Fruit fly (Drosophila melanogaster) whole organism, embryonic: ENCODE results near the gene v.

Source experiments
- Ada2b ChIP-seq: fragments of 200-800 bp; sonication (Bioruptor generic); IDR thresholded peaks from 2 replicates; pipeline ENCODE4 v1.3.6; 2022; ENCODE audit warnings: missing biosample characterization, missing genetic modification characterization
- Blimp-1 ChIP-seq: fragments of 200-800 bp; sonication (Bioruptor generic); optimal IDR thresholded peaks from 3 replicates; lab custom pipeline; 2018; ENCODE audit warnings: missing biosample characterization, missing genetic modification characterization, mild to moderate bottlenecking, moderate library complexity, missing genetic modification reagents
- CG10274 ChIP-seq: fragments of 200-800 bp; sonication (Bioruptor generic); optimal IDR thresholded peaks from 3 replicates; lab custom pipeline; 2017; ENCODE audit warnings: missing biosample characterization, mild to moderate bottlenecking, missing genetic modification characterization
- CG10321 ChIP-seq: fragments of 200-800 bp; sonication (Bioruptor generic); IDR thresholded peaks from 2 replicates; pipeline ENCODE4 v1.3.6; 2022; ENCODE audit warnings: missing biosample characterization, missing genetic modification characterization
- CG10462 ChIP-seq: fragments of 200-800 bp; sonication (Bioruptor generic); optimal IDR thresholded peaks from 2 replicates; lab custom pipeline; 2016; ENCODE audit warnings: missing biosample characterization, missing genetic modification characterization
- CG10979 ChIP-seq: fragments of 200-800 bp; sonication (Bioruptor generic); optimal IDR thresholded peaks from 2 replicates; lab custom pipeline; 2018; ENCODE audit warnings: missing biosample characterization, mild to moderate bottlenecking, missing genetic modification characterization, moderate library complexity
- CG11093 ChIP-seq: fragments of 200-800 bp; sonication (Bioruptor generic); IDR thresholded peaks from 3 replicates; pipeline ENCODE4 v1.3.6; 2022; ENCODE audit warnings: missing biosample characterization, missing genetic modification characterization
- CG11504 ChIP-seq: fragments of 200-800 bp; sonication (Bioruptor generic); optimal IDR thresholded peaks from 3 replicates; lab custom pipeline; 2019; ENCODE audit warnings: missing biosample characterization, mild to moderate bottlenecking, missing genetic modification characterization, moderate library complexity
- CG11560 ChIP-seq: fragments of 200-800 bp; sonication (Bioruptor generic); IDR thresholded peaks from 3 replicates; pipeline ENCODE4 v1.3.6; 2022; ENCODE audit warnings: missing biosample characterization, missing genetic modification characterization
- CG12071 ChIP-seq: fragments of 200-800 bp; sonication (Bioruptor generic); optimal IDR thresholded peaks from 3 replicates; lab custom pipeline; 2018; ENCODE audit warnings: missing biosample characterization, mild to moderate bottlenecking, missing genetic modification characterization
- CG12391 ChIP-seq: fragments of 200-800 bp; sonication (Bioruptor generic); optimal IDR thresholded peaks from 3 replicates; lab custom pipeline; 2018; ENCODE audit warnings: missing biosample characterization, mild to moderate bottlenecking, missing genetic modification characterization, moderate library complexity
- CG2129 ChIP-seq: fragments of 200-800 bp; sonication (Bioruptor generic); IDR thresholded peaks from 2 replicates; pipeline ENCODE4 v1.3.6; 2022; ENCODE audit warnings: missing biosample characterization, missing genetic modification characterization; ENCODE audit not compliant: partially characterized antibody
- CG32532 ChIP-seq: fragments of 200-800 bp; sonication (Bioruptor generic); IDR thresholded peaks from 2 replicates; pipeline ENCODE4 v1.3.6; 2022; ENCODE audit warnings: missing biosample characterization, missing genetic modification characterization
- CG33213 ChIP-seq: fragments of 200-800 bp; sonication (Bioruptor generic); optimal IDR thresholded peaks from 3 replicates; lab custom pipeline; 2016; ENCODE audit warnings: missing biosample characterization, missing genetic modification characterization
- CG6683 ChIP-seq: fragments of 200-800 bp; sonication (Bioruptor generic); optimal IDR thresholded peaks from 2 replicates; lab custom pipeline; 2017; ENCODE audit warnings: missing biosample characterization, mild to moderate bottlenecking, missing genetic modification characterization, missing genetic modification reagents
- CG6813 ChIP-seq: fragments of 200-800 bp; sonication (Bioruptor generic); optimal IDR thresholded peaks from 2 replicates; lab custom pipeline; 2017; ENCODE audit warnings: missing biosample characterization, missing genetic modification characterization, mild to moderate bottlenecking, moderate library complexity, missing genetic modification reagents
- CG7271 ChIP-seq: fragments of 200-800 bp; sonication (Bioruptor generic); optimal IDR thresholded peaks from 2 replicates; lab custom pipeline; 2018; ENCODE audit warnings: missing biosample characterization, mild to moderate bottlenecking, missing genetic modification characterization, moderate library complexity
- CG7987 ChIP-seq: fragments of 200-800 bp; sonication (Bioruptor generic); optimal IDR thresholded peaks from 2 replicates; lab custom pipeline; 2018; ENCODE audit warnings: missing biosample characterization, mild to moderate bottlenecking, missing genetic modification characterization, moderate library complexity
- CG8924 ChIP-seq: fragments of 200-800 bp; optimal IDR thresholded peaks from 3 replicates; lab custom pipeline; 2019; ENCODE audit warnings: missing biosample characterization, mild to moderate bottlenecking, missing genetic modification characterization, moderate library complexity
- CG9609 ChIP-seq: fragments of 200-800 bp; sonication (Bioruptor generic); optimal IDR thresholded peaks from 3 replicates; lab custom pipeline; 2016; ENCODE audit warnings: missing biosample characterization, missing genetic modification characterization
- Dip3 ChIP-seq: fragments of 200-800 bp; sonication (Bioruptor generic); optimal IDR thresholded peaks from 3 replicates; lab custom pipeline; 2016; ENCODE audit warnings: missing biosample characterization, missing genetic modification characterization
- Ets65A ChIP-seq: fragments of 200-800 bp; sonication (Bioruptor generic); peaks from one replicate; lab custom pipeline; 2016; ENCODE audit warnings: missing biosample characterization, missing genetic modification characterization
- Hand ChIP-seq: fragments of 200-800 bp; sonication (Bioruptor generic); optimal IDR thresholded peaks from 2 replicates; lab custom pipeline; 2017; ENCODE audit warnings: mild to moderate bottlenecking, missing biosample characterization, missing genetic modification reagents, missing genetic modification characterization
- Hr78 ChIP-seq, 2 experiments: fragments of 200-800 bp in 1 of 2; fragments of >200 bp in 1 of 2; sonication (Bioruptor generic) in 1 of 2; optimal IDR thresholded peaks; 2 replicates each; lab custom pipeline; 2017 to 2019; ENCODE audit warnings: missing biosample characterization in 2 of 2, missing genetic modification characterization in 2 of 2, mild to moderate bottlenecking in 1 of 2, moderate library complexity in 1 of 2
- MBD-R2 ChIP-seq: fragments of 200-800 bp; sonication (Bioruptor generic); IDR thresholded peaks from 2 replicates; pipeline ENCODE4 v1.3.6; 2022; ENCODE audit warnings: missing biosample characterization, missing genetic modification characterization
- Mad ChIP-seq: fragments of 200-800 bp; sonication (Bioruptor generic); optimal IDR thresholded peaks from 2 replicates; lab custom pipeline; 2016; ENCODE audit warnings: missing biosample characterization, missing genetic modification characterization
- Max ChIP-seq: fragments of 200-800 bp; sonication (Bioruptor generic); optimal IDR thresholded peaks from 2 replicates; lab custom pipeline; 2016; ENCODE audit warnings: missing biosample characterization, mild to moderate bottlenecking, missing genetic modification characterization
- Mes4 ChIP-seq: fragments of 200-800 bp; sonication (Bioruptor generic); optimal IDR thresholded peaks from 2 replicates; lab custom pipeline; 2016; ENCODE audit warnings: missing biosample characterization, missing genetic modification characterization
- Pdp1 ChIP-seq, 2 experiments: fragments of 200-800 bp; sonication (Bioruptor generic); optimal IDR thresholded peaks; 3 replicates each; lab custom pipeline; 2016; ENCODE audit warnings: missing biosample characterization in 2 of 2, missing genetic modification characterization in 2 of 2, mild to moderate bottlenecking in 1 of 2, moderate library complexity in 1 of 2
- Tbp ChIP-seq: fragments of >200 bp; optimal IDR thresholded peaks from 2 replicates; lab custom pipeline; 2018; ENCODE audit warnings: missing biosample characterization, missing genetic modification characterization
- Xbp1 ChIP-seq: fragments of 200-800 bp; sonication (Bioruptor generic); optimal IDR thresholded peaks from 3 replicates; lab custom pipeline; 2016; ENCODE audit warnings: missing biosample characterization, mild to moderate bottlenecking, missing genetic modification characterization
- bbx ChIP-seq: fragments of 200-800 bp; sonication (Bioruptor generic); IDR thresholded peaks from 2 replicates; pipeline ENCODE4 v1.3.6; 2022; ENCODE audit warnings: missing biosample characterization, missing genetic modification characterization; ENCODE audit not compliant: partially characterized antibody
- br ChIP-seq: fragments of >200 bp; optimal IDR thresholded peaks from 2 replicates; lab custom pipeline; 2017
- chm ChIP-seq: fragments of 200-800 bp; sonication (Bioruptor generic); IDR thresholded peaks from 2 replicates; pipeline ENCODE4 v1.3.6; 2022; ENCODE audit warnings: missing biosample characterization, missing genetic modification characterization
- ci ChIP-seq: fragments of 200-800 bp; sonication (Bioruptor generic); IDR thresholded peaks from 3 replicates; pipeline ENCODE4 v1.3.6; 2022; ENCODE audit warnings: missing biosample characterization, missing genetic modification characterization
- crc ChIP-seq: fragments of 200-800 bp; sonication (Bioruptor generic); optimal IDR thresholded peaks from 2 replicates; lab custom pipeline; 2016; ENCODE audit warnings: missing biosample characterization, missing genetic modification characterization
- crp ChIP-seq, 2 experiments: fragments of 200-800 bp; sonication (Bioruptor generic); optimal IDR thresholded peaks; 2 replicates in 1 of 2; 3 replicates in 1 of 2; lab custom pipeline; 2017; ENCODE audit warnings: missing biosample characterization in 2 of 2, missing genetic modification characterization in 2 of 2, mild to moderate bottlenecking in 1 of 2, moderate library complexity in 1 of 2
- dan ChIP-seq: fragments of 200-800 bp; sonication (Bioruptor generic); IDR thresholded peaks from 2 replicates; pipeline ENCODE4 v1.3.6; 2022; ENCODE audit warnings: missing biosample characterization, missing genetic modification characterization
- inv ChIP-seq: fragments of 200-800 bp; sonication (Bioruptor generic); IDR thresholded peaks from 2 replicates; pipeline ENCODE4 v1.3.6; 2022; ENCODE audit warnings: missing biosample characterization, missing genetic modification characterization; ENCODE audit not compliant: partially characterized antibody
- phol ChIP-seq: fragments of 200-800 bp; sonication (Bioruptor generic); optimal IDR thresholded peaks from 3 replicates; lab custom pipeline; 2018; ENCODE audit warnings: missing biosample characterization, mild to moderate bottlenecking, missing genetic modification characterization, moderate library complexity
- prd ChIP-seq, 3 experiments: fragments of >200 bp in 2 of 3; fragments of 200-800 bp in 1 of 3; sonication (Bioruptor generic) in 1 of 3; optimal IDR thresholded peaks in 2 of 3; IDR thresholded peaks in 1 of 3; 2 replicates in 2 of 3; 3 replicates in 1 of 3; pipeline versions ENCODE4 v1.3.6 to Lab custom; 2017 to 2022; ENCODE audit warnings: missing biosample characterization in 1 of 3, missing genetic modification characterization in 1 of 3
- pzg ChIP-seq: fragments of 200-800 bp; sonication (Bioruptor generic); optimal IDR thresholded peaks from 3 replicates; lab custom pipeline; 2018; ENCODE audit warnings: missing biosample characterization, mild to moderate bottlenecking, missing genetic modification characterization, moderate library complexity
- row ChIP-seq: fragments of 200-800 bp; sonication (Bioruptor generic); IDR thresholded peaks from 3 replicates; pipeline ENCODE4 v1.3.6; 2022; ENCODE audit warnings: missing biosample characterization, missing genetic modification characterization
- slbo ChIP-seq: fragments of 200-800 bp; sonication (Bioruptor generic); IDR thresholded peaks from 2 replicates; pipeline ENCODE4 v1.3.6; 2022; ENCODE audit warnings: missing biosample characterization, missing genetic modification characterization
- sna ChIP-seq: fragments of 200-800 bp; sonication (Bioruptor generic); IDR thresholded peaks from 2 replicates; pipeline ENCODE4 v1.3.6; 2022; ENCODE audit warnings: missing biosample characterization, missing genetic modification characterization; ENCODE audit not compliant: partially characterized antibody
- sr ChIP-seq: fragments of 200-800 bp; sonication (Bioruptor generic); IDR thresholded peaks from 3 replicates; pipeline ENCODE4 v1.3.6; 2022; ENCODE audit warnings: missing biosample characterization, missing genetic modification characterization
- trh ChIP-seq: fragments of 200-800 bp; sonication (Bioruptor generic); optimal IDR thresholded peaks from 2 replicates; lab custom pipeline; 2016; ENCODE audit warnings: missing biosample characterization, missing genetic modification characterization
- usp ChIP-seq: fragments of >200 bp; optimal IDR thresholded peaks from 2 replicates; lab custom pipeline; 2017; ENCODE audit warnings: missing biosample characterization, missing genetic modification characterization
- zen2 ChIP-seq: fragments of 200-800 bp; sonication (Bioruptor generic); IDR thresholded peaks from 3 replicates; pipeline ENCODE4 v1.3.6; 2022; ENCODE audit warnings: missing biosample characterization, missing genetic modification characterization; ENCODE audit not compliant: partially characterized antibody
- zfh1 ChIP-seq: fragments of 200-800 bp; sonication (Bioruptor generic); IDR thresholded peaks from 3 replicates; pipeline ENCODE4 v1.3.6; 2022; ENCODE audit warnings: missing biosample characterization, missing genetic modification characterization

Gene v

dm6 chrX:10882786-10883185 lies 41.0 kb upstream of the v start (continued):
- TF ChIP-seq sna (GFP tag; lab: Robert Waterston, UW) = no peak
- no peak for TF ChIP-seq CG7987
- no peak for TF ChIP-seq Dip3 (GFP tag; lab: Kevin White, UChicago)
- TF ChIP-seq inv (GFP tag; lab: Robert Waterston, UW) = no peak
- TF ChIP-seq usp (GFP tag; lab: Kevin White, UChicago) = no peak
- peak; percentile 31 for TF ChIP-seq CG11504 (tag; lab: Kevin White, UChicago)
- TF ChIP-seq ci (GFP tag; lab: Robert Waterston, UW) = no peak
- no peak for TF ChIP-seq CG10321 (GFP tag; lab: Robert Waterston, UW)
- no peak for TF ChIP-seq chm (GFP tag; lab: Robert Waterston, UW)
- TF ChIP-seq Xbp1 (GFP tag; lab: Kevin White, UChicago) = peak; percentile 19
- no peak for TF ChIP-seq Mes4 (GFP tag; lab: Kevin White, UChicago)
- TF ChIP-seq CG9609 (GFP tag; lab: Kevin White, UChicago) = peak; percentile 4
- TF ChIP-seq dan = no peak
- TF ChIP-seq CG10274 (GFP tag; lab: Kevin White, UChicago) = no peak
- no peak for TF ChIP-seq CG6683
- no peak for TF ChIP-seq CG8924 (tag; lab: Kevin White, UChicago)
- TF ChIP-seq Blimp-1 (GFP tag; lab: Kevin White, UChicago) = peak; percentile 25
- TF ChIP-seq Pdp1 (GFP tag; optimal IDR thresholded peaks at IDR 0.05; lab: Kevin White, UChicago) = peak in 1 of 2 experiments; percentile 41
- TF ChIP-seq br (lab: Kevin White, UChicago) = no peak
- no peak for TF ChIP-seq trh (GFP tag; lab: Kevin White, UChicago)
- TF ChIP-seq CG32532 = no peak
- no peak for TF ChIP-seq Max (GFP tag; lab: Kevin White, UChicago)
- no peak for TF ChIP-seq CG11093 (GFP tag; lab: Robert Waterston, UW)
- no peak for TF ChIP-seq CG12071 (GFP tag; lab: Kevin White, UChicago)
- TF ChIP-seq Mad (GFP tag; lab: Kevin White, UChicago) = no peak
- TF ChIP-seq Tbp = no peak
- TF ChIP-seq CG10462 (GFP tag; lab: Kevin White, UChicago) = no peak
- TF ChIP-seq CG11560 (tag; lab: Robert Waterston, UW) = no peak
- TF ChIP-seq prd (optimal IDR thresholded peaks at IDR 0.05; lab: Kevin White, UChicago) = no peak
- peak; percentile 40; the same call in 1 of the 3 replicates for TF ChIP-seq prd (GFP tag; IDR thresholded peaks at IDR 0.05; lab: Robert Waterston, UW)
- TF ChIP-seq Hr78 (GFP tag; optimal IDR thresholded peaks at IDR 0.05; lab: Kevin White, UChicago) = peak in 1 of 2 experiments; percentile 1
- peak; percentile 17 for TF ChIP-seq phol
- TF ChIP-seq crc (GFP tag; lab: Kevin White, UChicago) = no peak
- no peak for TF ChIP-seq pzg (GFP tag; lab: Kevin White, UChicago)
- 0 out of 3 replicates have a peak, but pooled peaks have one; percentile 28 for TF ChIP-seq row (GFP tag; lab: Robert Waterston, UW)
- TF ChIP-seq CG2129 (GFP tag; lab: Robert Waterston, UW) = no peak
- TF ChIP-seq bbx (GFP tag; lab: Robert Waterston, UW) = no peak
- TF ChIP-seq Ada2b = 0 out of 2 replicates have a peak, but pooled peaks have one; percentile 8
- TF ChIP-seq CG33213 = no peak
- TF ChIP-seq sr (GFP tag; lab: Robert Waterston, UW) = no peak
- no peak for TF ChIP-seq CG6813 (GFP tag; lab: Kevin White, UChicago)
- TF ChIP-seq zfh1 (GFP tag; lab: Robert Waterston, UW) = no peak
- TF ChIP-seq slbo (GFP tag; lab: Robert Waterston, UW) = no peak
- TF ChIP-seq CG12391 (tag; lab: Kevin White, UChicago) = peak; percentile 26
- TF ChIP-seq Ets65A (GFP tag; lab: Kevin White, UChicago) = peak; percentile 61
- no peak for TF ChIP-seq crp (GFP tag; optimal IDR thresholded peaks at IDR 0.05; lab: Kevin White, UChicago)
- no peak for TF ChIP-seq CG7271
- TF ChIP-seq zen2 = no peak
- peak; percentile 16 for TF ChIP-seq CG10979 (tag; lab: Kevin White, UChicago)
- no peak for TF ChIP-seq MBD-R2
- TF ChIP-seq Hand (GFP tag; lab: Kevin White, UChicago) = no peak
